Worm (Caenorhabditis elegans) whole organism, L3 larva: ENCODE measurements around the gene fkh-7.

Experiments used
- R02D3.7 ChIP-seq: fragments of 150-350 bp; optimal IDR thresholded peaks from 2 replicates; lab custom pipeline; 2014; ENCODE audit warnings: missing biosample characterization, missing genetic modification characterization
- aly-2 ChIP-seq: fragments of 150-350 bp; optimal IDR thresholded peaks from 2 replicates; lab custom pipeline; 2014; ENCODE audit warnings: missing biosample characterization, missing genetic modification characterization
- ama-1 ChIP-seq: fragments of 150-350 bp; optimal IDR thresholded peaks from 2 replicates; lab custom pipeline; 2018
- ceh-82 ChIP-seq: fragments of 150-350 bp; optimal IDR thresholded peaks from 2 replicates; lab custom pipeline; 2014; ENCODE audit warnings: missing biosample characterization, missing genetic modification characterization
- ceh-9 ChIP-seq: sonication (generic microtip); optimal IDR thresholded peaks from 2 replicates; lab custom pipeline; 2018; ENCODE audit warnings: missing biosample characterization, missing genetic modification characterization
- egl-27 ChIP-seq: sonication (generic microtip); optimal IDR thresholded peaks from 4 replicates; lab custom pipeline; 2017; ENCODE audit warnings: missing biosample characterization, missing genetic modification reagents, missing genetic modification characterization
- egl-5 ChIP-seq: fragments of 150-350 bp; optimal IDR thresholded peaks from 2 replicates; lab custom pipeline; 2017; ENCODE audit warnings: missing biosample characterization, missing genetic modification reagents, missing genetic modification characterization, inconsistent platforms
- elt-1 ChIP-seq: fragments of 150-350 bp; optimal IDR thresholded peaks from 2 replicates; lab custom pipeline; 2014; ENCODE audit warnings: missing biosample characterization, missing genetic modification characterization
- elt-2 ChIP-seq: sonication (generic microtip); optimal IDR thresholded peaks from 2 replicates; lab custom pipeline; 2016; ENCODE audit warnings: missing genetic modification reagents, mild to moderate bottlenecking, missing genetic modification characterization, missing compliant biosample characterization
- elt-3 ChIP-seq, 3 experiments: fragments of 150-350 bp in 1 of 3; sonication (generic microtip) in 2 of 3; optimal IDR thresholded peaks; 2 replicates in 2 of 3; 4 replicates in 1 of 3; lab custom pipeline; 2014 to 2017; ENCODE audit warnings: missing biosample characterization in 3 of 3, missing genetic modification characterization in 3 of 3
- eor-1 ChIP-seq, 2 experiments: fragments of 150-350 bp; optimal IDR thresholded peaks; 2 replicates each; lab custom pipeline; 2014 to 2018; ENCODE audit warnings: missing biosample characterization in 2 of 2, missing genetic modification characterization in 2 of 2
- fos-1 ChIP-seq: fragments of 150-350 bp; optimal IDR thresholded peaks from 2 replicates; lab custom pipeline; 2014; ENCODE audit warnings: missing biosample characterization, missing genetic modification characterization
- hmg-11 ChIP-seq: sonication (generic microtip); optimal IDR thresholded peaks from 2 replicates; lab custom pipeline; 2016; ENCODE audit warnings: missing genetic modification characterization, missing compliant biosample characterization
- jun-1 ChIP-seq: fragments of 150-350 bp; optimal IDR thresholded peaks from 2 replicates; lab custom pipeline; 2014; ENCODE audit warnings: missing biosample characterization, missing genetic modification reagents, missing genetic modification characterization
- lin-15B ChIP-seq: fragments of 150-350 bp; optimal IDR thresholded peaks from 2 replicates; lab custom pipeline; 2014; ENCODE audit warnings: missing biosample characterization, missing genetic modification characterization
- lin-39 ChIP-seq: fragments of 150-350 bp; optimal IDR thresholded peaks from 2 replicates; lab custom pipeline; 2018; ENCODE audit warnings: missing biosample characterization, missing genetic modification reagents, missing genetic modification characterization
- mdl-1 ChIP-seq: fragments of 150-350 bp; optimal IDR thresholded peaks from 2 replicates; lab custom pipeline; 2014; ENCODE audit warnings: missing biosample characterization, missing genetic modification characterization
- mml-1 ChIP-seq: fragments of 150-350 bp; sonication (generic microtip); optimal IDR thresholded peaks from 3 replicates; lab custom pipeline; 2014; ENCODE audit warnings: missing biosample characterization, missing genetic modification characterization
- nfya-1 ChIP-seq: sonication (generic microtip); optimal IDR thresholded peaks from 2 replicates; lab custom pipeline; 2017; ENCODE audit warnings: missing genetic modification characterization, mild to moderate bottlenecking, missing compliant biosample characterization, antibody characterized with exemption, moderate library complexity; ENCODE audit not compliant: insufficient read depth
- nhr-23 ChIP-seq: fragments of 150-350 bp; optimal IDR thresholded peaks from 2 replicates; lab custom pipeline; 2014; ENCODE audit warnings: missing biosample characterization, missing genetic modification reagents, missing genetic modification characterization
- nhr-237 ChIP-seq: fragments of 150-350 bp; optimal IDR thresholded peaks from 2 replicates; lab custom pipeline; 2014; ENCODE audit warnings: missing biosample characterization, missing genetic modification characterization
- nhr-28 ChIP-seq: fragments of 150-350 bp; optimal IDR thresholded peaks from 2 replicates; lab custom pipeline; 2014; ENCODE audit warnings: missing biosample characterization, missing genetic modification characterization
- nhr-43 ChIP-seq: sonication (generic microtip); optimal IDR thresholded peaks from 2 replicates; lab custom pipeline; 2016; ENCODE audit warnings: mild to moderate bottlenecking, missing genetic modification characterization, missing compliant biosample characterization; ENCODE audit not compliant: poor library complexity, severe bottlenecking
- nhr-67 ChIP-seq: fragments of 150-350 bp; optimal IDR thresholded peaks from 2 replicates; lab custom pipeline; 2014; ENCODE audit warnings: missing biosample characterization, missing genetic modification characterization
- pha-4 ChIP-seq: fragments of 150-350 bp; optimal IDR thresholded peaks from 2 replicates; lab custom pipeline; 2014; ENCODE audit warnings: missing biosample characterization, missing genetic modification reagents, missing genetic modification characterization
- pqm-1 ChIP-seq: fragments of 150-350 bp; optimal IDR thresholded peaks from 2 replicates; lab custom pipeline; 2017; ENCODE audit warnings: missing biosample characterization, missing genetic modification characterization, inconsistent platforms
- skn-1 ChIP-seq: fragments of 150-350 bp; optimal IDR thresholded peaks from 2 replicates; lab custom pipeline; 2014; ENCODE audit warnings: missing biosample characterization, missing genetic modification characterization
- snpc-4 ChIP-seq: fragments of 150-350 bp; optimal IDR thresholded peaks from 2 replicates; lab custom pipeline; 2014; ENCODE audit warnings: missing biosample characterization, missing genetic modification characterization
- unc-39 ChIP-seq: sonication (generic microtip); optimal IDR thresholded peaks from 4 replicates; lab custom pipeline; 2017; ENCODE audit warnings: missing biosample characterization, missing genetic modification characterization
- unc-62 ChIP-seq: fragments of 150-350 bp; sonication (generic microtip); optimal IDR thresholded peaks from 4 replicates; lab custom pipeline; 2014; ENCODE audit warnings: missing biosample characterization, missing genetic modification reagents, missing genetic modification characterization
- zag-1 ChIP-seq: fragments of 150-350 bp; optimal IDR thresholded peaks from 2 replicates; lab custom pipeline; 2014; ENCODE audit warnings: missing biosample characterization, missing genetic modification characterization

The fkh-7 gene

ce11 chrIV:5580588-5581308, 3.7 kb upstream of the fkh-7 start:
- peak; percentile 18 for TF ChIP-seq jun-1 (tag; lab: Kevin White, UChicago)
- TF ChIP-seq elt-2 (tag; lab: Kevin White, UChicago) = peak; percentile 32
- no peak for TF ChIP-seq ceh-82
- TF ChIP-seq ceh-9 (tag; lab: Kevin White, UChicago) = no peak
- TF ChIP-seq egl-5 (tag; lab: Kevin White, UChicago) = peak; percentile 49
- peak; percentile 70 for TF ChIP-seq pqm-1 (tag; lab: Kevin White, UChicago)
- TF ChIP-seq pha-4 (tag; lab: Kevin White, UChicago) = peak; percentile 75
- no peak for TF ChIP-seq aly-2 (tag; lab: Kevin White, UChicago)

ce11 chrIV:5582267-5582666, 2.2 kb upstream of the fkh-7 start:
- TF ChIP-seq hmg-11 (tag; lab: Kevin White, UChicago) = peak; percentile 74
- TF ChIP-seq nhr-67 = no peak
- no peak for TF ChIP-seq aly-2 (tag; lab: Kevin White, UChicago)
- TF ChIP-seq zag-1 (tag; lab: Kevin White, UChicago) = no peak
- TF ChIP-seq elt-2 (tag; lab: Kevin White, UChicago) = peak; percentile 43
- no peak for TF ChIP-seq skn-1 (tag; lab: Kevin White, UChicago)
- peak; percentile 78 for TF ChIP-seq pqm-1 (tag; lab: Kevin White, UChicago)
- peak; percentile 38 for TF ChIP-seq jun-1 (tag; lab: Kevin White, UChicago)
- peak; percentile 35 for TF ChIP-seq lin-39 (tag; lab: Kevin White, UChicago)
- peak; percentile 77 for TF ChIP-seq nfya-1 (tag; lab: Kevin White, UChicago)
- no peak for TF ChIP-seq ceh-9 (tag; lab: Kevin White, UChicago)
- TF ChIP-seq unc-39 = no peak
- TF ChIP-seq nhr-23 = no peak
- peak; percentile 3 for TF ChIP-seq elt-1 (tag; lab: Kevin White, UChicago)
- peak; percentile 19 for TF ChIP-seq pha-4 (tag; lab: Kevin White, UChicago)
- peak; percentile 6 for TF ChIP-seq nhr-43
- TF ChIP-seq elt-3 (tag; optimal IDR thresholded peaks at IDR 0.05; lab: Kevin White, UChicago) = no peak
- TF ChIP-seq lin-15B (tag; lab: Kevin White, UChicago) = peak; percentile 13
- TF ChIP-seq, all 47 proteins: peak for 10

ce11 chrIV:5582760-5583159, 1.7 kb upstream of the fkh-7 start:
- TF ChIP-seq mml-1 (tag; lab: Kevin White, UChicago) (no peak), nhr-28 (tag; lab: Kevin White, UChicago) (no peak), nfya-1 (tag; lab: Kevin White, UChicago) (peak; percentile 96)

ce11 chrIV:5583184-5583583, 1.3 kb upstream of the fkh-7 start:
- TF ChIP-seq nhr-43 (no peak), ceh-82 (no peak), pqm-1 (tag; lab: Kevin White, UChicago) (no peak), elt-1 (tag; lab: Kevin White, UChicago) (no peak), elt-2 (tag; lab: Kevin White, UChicago) (no peak), aly-2 (tag; lab: Kevin White, UChicago) (no peak), egl-27 (tag; lab: Kevin White, UChicago) (no peak), R02D3.7 (tag; lab: Kevin White, UChicago) (no peak), lin-15B (tag; lab: Kevin White, UChicago) (no peak), mml-1 (tag; lab: Kevin White, UChicago) (no peak), skn-1 (tag; lab: Kevin White, UChicago) (no peak), nhr-237 (tag; lab: Kevin White, UChicago) (no peak)

ce11 chrIV:5586320-5586720, 1.8 kb downstream of the fkh-7 start:
- TF ChIP-seq snpc-4 (no peak), elt-1 (tag; lab: Kevin White, UChicago) (no peak), pqm-1 (tag; lab: Kevin White, UChicago) (no peak), unc-62 (GFP tag; lab: Kevin White, UChicago) (no peak), eor-1 (tag; optimal IDR thresholded peaks at IDR 0.05; lab: Kevin White, UChicago) (no peak), ama-1 (no peak), pha-4 (tag; lab: Kevin White, UChicago) (peak; percentile 66), fos-1 (tag; lab: Kevin White, UChicago) (no peak), mdl-1 (tag; lab: Kevin White, UChicago) (no peak), nfya-1 (tag; lab: Kevin White, UChicago) (peak; percentile 3), lin-39 (tag; lab: Kevin White, UChicago) (no peak)
